Worm (Caenorhabditis elegans) whole organism, L1 larva: Measurements from ENCODE around the gene sra-29.

ENCODE experiments used
- ama-1 ChIP-seq: fragments of 150-350 bp; optimal IDR thresholded peaks from 2 replicates; lab custom pipeline; 2014
- nhr-237 ChIP-seq: fragments of 150-350 bp; optimal IDR thresholded peaks from 2 replicates; lab custom pipeline; 2014; ENCODE audit warnings: missing biosample characterization, missing genetic modification characterization

- TF ChIP-seq nhr-237 (tag; lab: Kevin White, UChicago) (no peak), ama-1 (no peak)
Measured at ce11 chrII:6616135-6616534, 40.6 kb upstream of the sra-29 start.
